Fruit fly (Drosophila melanogaster) whole organism, embryonic: ENCODE measurements around the gene Gbs-70E.

Source experiments
- Abd-B ChIP-seq: fragments of 200-800 bp; sonication (Bioruptor generic); optimal IDR thresholded peaks from 2 replicates; lab custom pipeline; 2018; ENCODE audit warnings: missing biosample characterization, mild to moderate bottlenecking, missing genetic modification characterization, moderate library complexity
- Bdp1 ChIP-seq: fragments of 200-800 bp; sonication (Bioruptor generic); optimal IDR thresholded peaks from 3 replicates; lab custom pipeline; 2016; ENCODE audit warnings: missing biosample characterization, missing genetic modification characterization
- CG11456 ChIP-seq: fragments of 200-800 bp; sonication (Bioruptor generic); IDR thresholded peaks from 3 replicates; pipeline ENCODE4 v1.3.6; 2022; ENCODE audit warnings: missing biosample characterization, missing genetic modification characterization
- CG11504 ChIP-seq: fragments of 200-800 bp; sonication (Bioruptor generic); optimal IDR thresholded peaks from 3 replicates; lab custom pipeline; 2019; ENCODE audit warnings: missing biosample characterization, mild to moderate bottlenecking, missing genetic modification characterization, moderate library complexity
- CG11560 ChIP-seq: fragments of 200-800 bp; sonication (Bioruptor generic); IDR thresholded peaks from 3 replicates; pipeline ENCODE4 v1.3.6; 2022; ENCODE audit warnings: missing biosample characterization, missing genetic modification characterization
- CG12391 ChIP-seq: fragments of 200-800 bp; sonication (Bioruptor generic); optimal IDR thresholded peaks from 3 replicates; lab custom pipeline; 2018; ENCODE audit warnings: missing biosample characterization, mild to moderate bottlenecking, missing genetic modification characterization, moderate library complexity
- CG14441 ChIP-seq: fragments of 200-800 bp; sonication (Bioruptor generic); IDR thresholded peaks from 2 replicates; pipeline ENCODE4 v1.3.6; 2022; ENCODE audit warnings: missing biosample characterization, missing genetic modification characterization
- CG1529 ChIP-seq: fragments of 200-800 bp; sonication (Bioruptor generic); optimal IDR thresholded peaks from 3 replicates; lab custom pipeline; 2018; ENCODE audit warnings: missing biosample characterization, missing genetic modification characterization
- CG16813 ChIP-seq: fragments of 200-800 bp; sonication (Bioruptor generic); IDR thresholded peaks from 3 replicates; pipeline ENCODE4 v1.3.6; 2022; ENCODE audit warnings: missing biosample characterization, missing genetic modification characterization; ENCODE audit not compliant: partially characterized antibody
- CG17186 ChIP-seq: fragments of 200-800 bp; sonication (Bioruptor generic); optimal IDR thresholded peaks from 3 replicates; lab custom pipeline; 2017; ENCODE audit warnings: missing biosample characterization, missing genetic modification reagents, missing genetic modification characterization
- CG17802 ChIP-seq: fragments of 200-800 bp; sonication (Bioruptor generic); optimal IDR thresholded peaks from 2 replicates; lab custom pipeline; 2018; ENCODE audit warnings: missing biosample characterization, mild to moderate bottlenecking, missing genetic modification characterization, moderate library complexity
- CG1792 ChIP-seq: fragments of 200-800 bp; sonication (Bioruptor generic); optimal IDR thresholded peaks from 2 replicates; lab custom pipeline; 2016; ENCODE audit warnings: missing biosample characterization, missing genetic modification characterization
- CG18619 ChIP-seq: fragments of 200-800 bp; sonication (Bioruptor generic); optimal IDR thresholded peaks from 3 replicates; lab custom pipeline; 2017; ENCODE audit warnings: missing biosample characterization, mild to moderate bottlenecking, missing genetic modification characterization
- CG18764 ChIP-seq: fragments of 200-800 bp; sonication (Bioruptor generic); optimal IDR thresholded peaks from 3 replicates; lab custom pipeline; 2016; ENCODE audit warnings: missing biosample characterization, missing genetic modification characterization
- CG30020 ChIP-seq: fragments of 200-800 bp; optimal IDR thresholded peaks from 2 replicates; lab custom pipeline; 2019; ENCODE audit warnings: missing biosample characterization, mild to moderate bottlenecking, missing genetic modification characterization, moderate library complexity
- CG30431 ChIP-seq: fragments of 200-800 bp; sonication (Bioruptor generic); optimal IDR thresholded peaks from 2 replicates; lab custom pipeline; 2017; ENCODE audit warnings: missing biosample characterization, missing genetic modification characterization
- CG34422 ChIP-seq: fragments of 200-800 bp; sonication (Bioruptor generic); IDR thresholded peaks from 3 replicates; pipeline ENCODE4 v1.3.6; 2022; ENCODE audit warnings: missing biosample characterization, missing genetic modification characterization
- CG4282 ChIP-seq: fragments of 200-800 bp; sonication (Bioruptor generic); optimal IDR thresholded peaks from 2 replicates; lab custom pipeline; 2016; ENCODE audit warnings: missing biosample characterization, missing genetic modification characterization
- CG6175 ChIP-seq: fragments of 200-800 bp; sonication (Bioruptor generic); IDR thresholded peaks from 3 replicates; pipeline ENCODE4 v1.3.6; 2022; ENCODE audit warnings: missing biosample characterization, missing genetic modification characterization
- CG6272 ChIP-seq: fragments of 200-800 bp; sonication (Bioruptor generic); IDR thresholded peaks from 2 replicates; pipeline ENCODE4 v1.3.6; 2022; ENCODE audit warnings: missing biosample characterization, missing genetic modification characterization
- CG6654 ChIP-seq: fragments of 200-800 bp; sonication (Bioruptor generic); optimal IDR thresholded peaks from 2 replicates; lab custom pipeline; 2017; ENCODE audit warnings: missing biosample characterization, mild to moderate bottlenecking, missing genetic modification characterization
- CG6854 ChIP-seq: fragments of 200-800 bp; sonication (Bioruptor generic); optimal IDR thresholded peaks from 3 replicates; lab custom pipeline; 2017; ENCODE audit warnings: missing biosample characterization, mild to moderate bottlenecking, missing genetic modification characterization
- CG7839 ChIP-seq: fragments of 200-800 bp; sonication (Bioruptor generic); optimal IDR thresholded peaks from 3 replicates; lab custom pipeline; 2018; ENCODE audit warnings: missing biosample characterization, mild to moderate bottlenecking, missing genetic modification characterization, moderate library complexity
- CTCF ChIP-seq: fragments of 200-800 bp; sonication (Bioruptor generic); optimal IDR thresholded peaks from 2 replicates; lab custom pipeline; 2017; ENCODE audit warnings: missing biosample characterization, mild to moderate bottlenecking, missing genetic modification characterization, moderate library complexity
- Chrac-16 ChIP-seq: fragments of 200-800 bp; sonication (Bioruptor generic); optimal IDR thresholded peaks from 3 replicates; lab custom pipeline; 2016; ENCODE audit warnings: missing biosample characterization, missing genetic modification characterization
- Ets97D ChIP-seq: fragments of 200-800 bp; sonication (Bioruptor generic); optimal IDR thresholded peaks from 3 replicates; lab custom pipeline; 2016; ENCODE audit warnings: missing biosample characterization, missing genetic modification characterization
- HmgD ChIP-seq: fragments of 200-800 bp; sonication (Bioruptor generic); optimal IDR thresholded peaks from 3 replicates; lab custom pipeline; 2016; ENCODE audit warnings: missing biosample characterization, missing genetic modification characterization
- Hr39 ChIP-seq: fragments of >200 bp; optimal IDR thresholded peaks from 2 replicates; lab custom pipeline; 2017
- Hsf ChIP-seq: fragments of 200-800 bp; sonication (Bioruptor generic); optimal IDR thresholded peaks from 3 replicates; lab custom pipeline; 2016; ENCODE audit warnings: missing biosample characterization, missing genetic modification characterization
- Mes4 ChIP-seq: fragments of 200-800 bp; sonication (Bioruptor generic); optimal IDR thresholded peaks from 2 replicates; lab custom pipeline; 2016; ENCODE audit warnings: missing biosample characterization, missing genetic modification characterization
- Oli ChIP-seq: fragments of 200-800 bp; sonication (Bioruptor generic); optimal IDR thresholded peaks from 2 replicates; lab custom pipeline; 2018; ENCODE audit warnings: missing biosample characterization, mild to moderate bottlenecking, missing genetic modification characterization, moderate library complexity
- cad ChIP-seq: fragments of >200 bp; optimal IDR thresholded peaks from 2 replicates; lab custom pipeline; 2017; ENCODE audit warnings: missing biosample characterization, missing genetic modification characterization
- ci ChIP-seq: fragments of 200-800 bp; sonication (Bioruptor generic); IDR thresholded peaks from 3 replicates; pipeline ENCODE4 v1.3.6; 2022; ENCODE audit warnings: missing biosample characterization, missing genetic modification characterization
- cwo ChIP-seq: fragments of 200-800 bp; sonication (Bioruptor generic); optimal IDR thresholded peaks from 3 replicates; lab custom pipeline; 2017; ENCODE audit warnings: missing biosample characterization, missing genetic modification characterization, mild to moderate bottlenecking, moderate library complexity, missing genetic modification reagents
- dmrt99B ChIP-seq: fragments of 200-800 bp; sonication (Bioruptor generic); optimal IDR thresholded peaks from 2 replicates; lab custom pipeline; 2018; ENCODE audit warnings: missing biosample characterization, mild to moderate bottlenecking, missing genetic modification characterization, moderate library complexity
- gem ChIP-seq: fragments of 200-800 bp; sonication (Bioruptor generic); optimal IDR thresholded peaks from 2 replicates; lab custom pipeline; 2019; ENCODE audit warnings: missing biosample characterization, mild to moderate bottlenecking, missing genetic modification characterization, moderate library complexity
- inv ChIP-seq: fragments of 200-800 bp; sonication (Bioruptor generic); IDR thresholded peaks from 2 replicates; pipeline ENCODE4 v1.3.6; 2022; ENCODE audit warnings: missing biosample characterization, missing genetic modification characterization; ENCODE audit not compliant: partially characterized antibody
- kay ChIP-seq: fragments of 200-800 bp; sonication (Bioruptor generic); optimal IDR thresholded peaks from 2 replicates; lab custom pipeline; 2016; ENCODE audit warnings: missing biosample characterization, missing genetic modification characterization
- otp ChIP-seq: fragments of 200-800 bp; sonication (Bioruptor generic); IDR thresholded peaks from 3 replicates; pipeline ENCODE4, ENCODE4 v1.3.6; 2022; ENCODE audit warnings: missing biosample characterization, missing genetic modification characterization
- pb ChIP-seq: fragments of 200-800 bp; sonication (Bioruptor generic); optimal IDR thresholded peaks from 3 replicates; lab custom pipeline; 2016; ENCODE audit warnings: missing biosample characterization, missing genetic modification characterization
- pzg ChIP-seq: fragments of 200-800 bp; sonication (Bioruptor generic); optimal IDR thresholded peaks from 3 replicates; lab custom pipeline; 2018; ENCODE audit warnings: missing biosample characterization, mild to moderate bottlenecking, missing genetic modification characterization, moderate library complexity
- ro ChIP-seq: fragments of 200-800 bp; sonication (Bioruptor generic); IDR thresholded peaks from 2 replicates; pipeline ENCODE4 v1.3.6; 2022; ENCODE audit warnings: missing biosample characterization, missing genetic modification characterization
- salm ChIP-seq: fragments of 200-800 bp; sonication (Bioruptor generic); optimal IDR thresholded peaks from 2 replicates; lab custom pipeline; 2018; ENCODE audit warnings: missing biosample characterization, mild to moderate bottlenecking, missing genetic modification characterization
- sd ChIP-seq: fragments of 200-800 bp; sonication (Bioruptor generic); optimal IDR thresholded peaks from 3 replicates; lab custom pipeline; 2018; ENCODE audit warnings: missing biosample characterization, mild to moderate bottlenecking, missing genetic modification characterization, moderate library complexity
- sim ChIP-seq: fragments of 200-800 bp; sonication (Bioruptor generic); IDR thresholded peaks from 2 replicates; pipeline ENCODE4 v1.3.6; 2022; ENCODE audit warnings: missing biosample characterization, missing genetic modification characterization
- sisA ChIP-seq: fragments of 200-800 bp; sonication (Bioruptor generic); IDR thresholded peaks from 2 replicates; pipeline ENCODE4 v1.3.6; 2022; ENCODE audit warnings: missing biosample characterization, missing genetic modification characterization
- ssp ChIP-seq: fragments of 200-800 bp; sonication (Bioruptor generic); IDR thresholded peaks from 2 replicates; pipeline ENCODE4 v1.3.6; 2022; ENCODE audit warnings: missing biosample characterization, missing genetic modification characterization
- tup ChIP-seq: fragments of 200-800 bp; sonication (Bioruptor generic); optimal IDR thresholded peaks from 2 replicates; lab custom pipeline; 2016; ENCODE audit warnings: missing biosample characterization, mild to moderate bottlenecking, missing genetic modification characterization, moderate library complexity
- tx ChIP-seq: fragments of 200-800 bp; sonication (Bioruptor generic); optimal IDR thresholded peaks from 2 replicates; lab custom pipeline; 2016; ENCODE audit warnings: missing biosample characterization, missing genetic modification characterization
- z ChIP-seq: fragments of 200-800 bp; sonication (Bioruptor generic); IDR thresholded peaks from 3 replicates; pipeline ENCODE4 v1.3.6; 2022; ENCODE audit warnings: missing biosample characterization, missing genetic modification characterization
- zf30C ChIP-seq: fragments of 200-800 bp; sonication (Bioruptor generic); optimal IDR thresholded peaks from 3 replicates; lab custom pipeline; 2018; ENCODE audit warnings: missing biosample characterization, mild to moderate bottlenecking, missing genetic modification characterization

The Gbs-70E gene

DNA sequence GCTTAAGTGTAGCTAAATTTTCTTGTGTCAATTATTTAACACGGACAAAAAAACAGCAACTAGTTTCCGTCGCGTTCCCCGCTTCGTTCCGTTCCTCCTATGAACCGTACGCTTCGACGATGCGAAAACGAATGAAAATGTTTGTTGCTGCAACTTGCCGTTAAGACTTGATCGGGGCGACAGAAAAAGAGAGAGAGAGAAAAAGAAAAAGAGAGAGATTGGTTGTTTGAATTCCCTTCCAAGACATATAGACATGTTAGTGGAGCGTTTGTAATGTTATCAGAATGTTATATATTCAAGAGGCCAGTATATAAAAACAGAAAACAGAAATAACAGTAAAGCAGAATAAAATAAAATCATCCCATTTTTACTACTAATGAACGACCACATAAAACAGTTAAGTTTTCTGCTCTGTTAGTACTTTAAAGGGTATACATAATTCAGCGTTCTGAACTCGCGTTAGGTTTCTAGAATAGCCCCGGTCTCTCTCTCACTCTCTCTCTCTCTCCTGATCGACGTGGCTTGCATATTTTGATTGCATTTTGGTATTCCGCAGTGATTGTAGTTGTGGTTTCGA lies at the start of gene Gbs-70E (continued):
- TF ChIP-seq CG17186, result peak; percentile 41
- TF ChIP-seq sisA (GFP tag; lab: Robert Waterston, UW), result peak; percentile 87
- TF ChIP-seq CG34422 (GFP tag; lab: Robert Waterston, UW), result peak; percentile 95
- TF ChIP-seq dmrt99B, result peak; percentile 92
- TF ChIP-seq CG7839, result peak; percentile 94
- TF ChIP-seq HmgD (GFP tag; lab: Kevin White, UChicago), result peak; percentile 24
- peak; percentile 89 for TF ChIP-seq CG11504 (tag; lab: Kevin White, UChicago)
- TF ChIP-seq CG1529 (GFP tag; lab: Kevin White, UChicago), result peak; percentile 88
- TF ChIP-seq CG6175 (GFP tag; lab: Robert Waterston, UW), result peak; percentile 70; the same call in 2 of the 3 replicates
- TF ChIP-seq Mes4 (GFP tag; lab: Kevin White, UChicago), result peak; percentile 88
- TF ChIP-seq CG30431, result peak; percentile 67
- TF ChIP-seq CG14441 (GFP tag; lab: Robert Waterston, UW), result peak; percentile 92
- peak; percentile 64 for TF ChIP-seq CG1792
- TF ChIP-seq Abd-B (GFP tag; lab: Kevin White, UChicago), result peak; percentile 86
- peak; percentile 77 for TF ChIP-seq otp
- peak; percentile 27 for TF ChIP-seq tup (GFP tag; lab: Kevin White, UChicago)
- TF ChIP-seq Chrac-16 (GFP tag; lab: Kevin White, UChicago), result peak; percentile 93
- TF ChIP-seq sd, result peak; percentile 85
- peak; percentile 13 for TF ChIP-seq CG6654 (GFP tag; lab: Kevin White, UChicago)
- peak; percentile 80; the same call in 1 of the 3 replicates for TF ChIP-seq CG11456 (GFP tag; lab: Robert Waterston, UW)
- TF ChIP-seq ro (GFP tag; lab: Robert Waterston, UW), result peak; percentile 70; the same call in 1 of the 2 replicates
- TF ChIP-seq pzg (GFP tag; lab: Kevin White, UChicago), result no peak
- peak; percentile 94 for TF ChIP-seq Oli (tag; lab: Kevin White, UChicago)
- TF ChIP-seq CG6272 (GFP tag; lab: Robert Waterston, UW), result peak; percentile 85
- peak; percentile 17 for TF ChIP-seq CG17802 (tag; lab: Kevin White, UChicago)
- peak; percentile 88 for TF ChIP-seq tx (GFP tag; lab: Kevin White, UChicago)
- peak; percentile 96 for TF ChIP-seq gem
- TF ChIP-seq CG18764 (GFP tag; lab: Kevin White, UChicago), result peak; percentile 66
- TF ChIP-seq salm, result peak; percentile 93
- TF ChIP-seq z (GFP tag; lab: Robert Waterston, UW), result peak; percentile 76; the same call in 2 of the 3 replicates
- peak; percentile 69 for TF ChIP-seq CG30020 (tag; lab: Kevin White, UChicago)
- peak; percentile 88 for TF ChIP-seq cwo (GFP tag; lab: Kevin White, UChicago)
- peak; percentile 93 for TF ChIP-seq Hsf
- no peak; the same call in 1 of the 3 replicates for TF ChIP-seq CG11560 (tag; lab: Robert Waterston, UW)
- TF ChIP-seq Bdp1 (GFP tag; lab: Kevin White, UChicago), result peak; percentile 66
- peak; percentile 72 for TF ChIP-seq Ets97D (GFP tag; lab: Kevin White, UChicago)
- TF ChIP-seq inv (GFP tag; lab: Robert Waterston, UW), result no peak
- no peak for TF ChIP-seq zf30C (GFP tag; lab: Kevin White, UChicago)
- TF ChIP-seq CG16813, result no peak
- peak; percentile 90 for TF ChIP-seq CG18619 (GFP tag; lab: Kevin White, UChicago)
- peak; percentile 83 for TF ChIP-seq kay (GFP tag; lab: Kevin White, UChicago)
- TF ChIP-seq pb (GFP tag; lab: Kevin White, UChicago), result peak; percentile 92
- TF ChIP-seq cad (GFP tag; lab: Kevin White, UChicago), result no peak
- TF ChIP-seq CTCF (GFP tag; lab: Kevin White, UChicago), result peak; percentile 22
- TF ChIP-seq ssp, result peak; percentile 83
- TF ChIP-seq ci (GFP tag; lab: Robert Waterston, UW), result peak; percentile 90
- peak; percentile 90 for TF ChIP-seq sim (GFP tag; lab: Robert Waterston, UW)
- TF ChIP-seq CG4282, result peak; percentile 48
- peak; percentile 96 for TF ChIP-seq CG12391 (tag; lab: Kevin White, UChicago)
- no peak for TF ChIP-seq Hr39 (lab: Kevin White, UChicago)
- TF ChIP-seq CG6854 (GFP tag; lab: Kevin White, UChicago), result peak; percentile 91
